Fruit fly (Drosophila melanogaster) whole organism, embryonic: Measurements from ENCODE around the gene Cad99C.

Experiments
- BEAF-32 ChIP-seq: fragments of 200-800 bp; sonication (Bioruptor generic); optimal IDR thresholded peaks from 3 replicates; lab custom pipeline; 2017; ENCODE audit warnings: missing biosample characterization, missing genetic modification characterization, mild to moderate bottlenecking, moderate library complexity, missing genetic modification reagents
- C15 ChIP-seq: fragments of 200-800 bp; sonication (Bioruptor generic); IDR thresholded peaks from 3 replicates; pipeline ENCODE4 v1.3.6; 2022; ENCODE audit warnings: missing biosample characterization, missing genetic modification characterization
- CG1024 ChIP-seq: fragments of 200-800 bp; sonication (Bioruptor generic); IDR thresholded peaks from 2 replicates; pipeline ENCODE4 v1.3.6; 2022; ENCODE audit warnings: missing biosample characterization, missing genetic modification characterization
- CG10543 ChIP-seq: fragments of 200-800 bp; sonication (Bioruptor generic); optimal IDR thresholded peaks from 3 replicates; lab custom pipeline; 2017; ENCODE audit warnings: missing biosample characterization, mild to moderate bottlenecking, missing genetic modification characterization, moderate library complexity
- CG10979 ChIP-seq: fragments of 200-800 bp; sonication (Bioruptor generic); optimal IDR thresholded peaks from 2 replicates; lab custom pipeline; 2018; ENCODE audit warnings: missing biosample characterization, mild to moderate bottlenecking, missing genetic modification characterization, moderate library complexity
- CG12104 ChIP-seq: fragments of 200-800 bp; sonication (Bioruptor generic); optimal IDR thresholded peaks from 3 replicates; lab custom pipeline; 2016; ENCODE audit warnings: missing biosample characterization, missing genetic modification characterization
- CG12769 ChIP-seq: fragments of 200-800 bp; sonication (Bioruptor generic); optimal IDR thresholded peaks from 2 replicates; lab custom pipeline; 2019; ENCODE audit warnings: missing biosample characterization, mild to moderate bottlenecking, missing genetic modification characterization, moderate library complexity
- CG14860 ChIP-seq: fragments of 200-800 bp; sonication (Bioruptor generic); IDR thresholded peaks from 3 replicates; pipeline ENCODE4 v1.3.6; 2022; ENCODE audit warnings: missing biosample characterization, missing genetic modification characterization; ENCODE audit not compliant: partially characterized antibody
- CG16813 ChIP-seq: fragments of 200-800 bp; sonication (Bioruptor generic); IDR thresholded peaks from 3 replicates; pipeline ENCODE4 v1.3.6; 2022; ENCODE audit warnings: missing biosample characterization, missing genetic modification characterization; ENCODE audit not compliant: partially characterized antibody
- CG17359 ChIP-seq: fragments of 200-800 bp; sonication (Bioruptor generic); optimal IDR thresholded peaks from 3 replicates; lab custom pipeline; 2018; ENCODE audit warnings: missing biosample characterization, mild to moderate bottlenecking, missing genetic modification characterization, moderate library complexity
- CG17802 ChIP-seq: fragments of 200-800 bp; sonication (Bioruptor generic); optimal IDR thresholded peaks from 2 replicates; lab custom pipeline; 2018; ENCODE audit warnings: missing biosample characterization, mild to moderate bottlenecking, missing genetic modification characterization, moderate library complexity
- CG1792 ChIP-seq: fragments of 200-800 bp; sonication (Bioruptor generic); optimal IDR thresholded peaks from 2 replicates; lab custom pipeline; 2016; ENCODE audit warnings: missing biosample characterization, missing genetic modification characterization
- CG1832 ChIP-seq: fragments of 200-800 bp; sonication (Bioruptor generic); optimal IDR thresholded peaks from 2 replicates; lab custom pipeline; 2017; ENCODE audit warnings: missing biosample characterization, mild to moderate bottlenecking, missing genetic modification characterization, inconsistent platforms
- CG2889 ChIP-seq: fragments of 200-800 bp; sonication (Bioruptor generic); IDR thresholded peaks from 3 replicates; pipeline ENCODE4 v1.3.6; 2022; ENCODE audit warnings: missing biosample characterization, missing genetic modification characterization
- CG34422 ChIP-seq: fragments of 200-800 bp; sonication (Bioruptor generic); IDR thresholded peaks from 3 replicates; pipeline ENCODE4 v1.3.6; 2022; ENCODE audit warnings: missing biosample characterization, missing genetic modification characterization
- CG4328 ChIP-seq: fragments of 200-800 bp; sonication (Bioruptor generic); optimal IDR thresholded peaks from 3 replicates; lab custom pipeline; 2017; ENCODE audit warnings: missing biosample characterization, missing genetic modification reagents, missing genetic modification characterization
- CG43689 ChIP-seq: fragments of 200-800 bp; sonication (Bioruptor generic); IDR thresholded peaks from 2 replicates; pipeline ENCODE4 v1.3.6; 2022; ENCODE audit warnings: missing biosample characterization, missing genetic modification characterization
- CG6683 ChIP-seq: fragments of 200-800 bp; sonication (Bioruptor generic); optimal IDR thresholded peaks from 2 replicates; lab custom pipeline; 2017; ENCODE audit warnings: missing biosample characterization, mild to moderate bottlenecking, missing genetic modification characterization, missing genetic modification reagents
- CG8765 ChIP-seq: fragments of 200-800 bp; sonication (Bioruptor generic); IDR thresholded peaks from 2 replicates; pipeline ENCODE4 v1.3.6; 2022; ENCODE audit warnings: missing biosample characterization, missing genetic modification characterization
- CG8924 ChIP-seq: fragments of 200-800 bp; optimal IDR thresholded peaks from 3 replicates; lab custom pipeline; 2019; ENCODE audit warnings: missing biosample characterization, mild to moderate bottlenecking, missing genetic modification characterization, moderate library complexity
- Deaf1 ChIP-seq: fragments of 200-800 bp; optimal IDR thresholded peaks from 3 replicates; lab custom pipeline; 2019; ENCODE audit warnings: missing biosample characterization, mild to moderate bottlenecking, missing genetic modification characterization, moderate library complexity
- Gsc ChIP-seq: fragments of 200-800 bp; sonication (Bioruptor generic); IDR thresholded peaks from 2 replicates; pipeline ENCODE4 v1.3.6; 2022; ENCODE audit warnings: missing biosample characterization, missing genetic modification characterization
- HmgD ChIP-seq: fragments of 200-800 bp; sonication (Bioruptor generic); optimal IDR thresholded peaks from 3 replicates; lab custom pipeline; 2016; ENCODE audit warnings: missing biosample characterization, missing genetic modification characterization
- Lhr ChIP-seq: fragments of 200-800 bp; sonication (Bioruptor generic); optimal IDR thresholded peaks from 3 replicates; lab custom pipeline; 2017; ENCODE audit warnings: mild to moderate bottlenecking, missing biosample characterization, missing genetic modification reagents, missing genetic modification characterization
- Mes4 ChIP-seq: fragments of 200-800 bp; sonication (Bioruptor generic); optimal IDR thresholded peaks from 2 replicates; lab custom pipeline; 2016; ENCODE audit warnings: missing biosample characterization, missing genetic modification characterization
- NC2α ChIP-seq: fragments of 200-800 bp; sonication (Bioruptor generic); optimal IDR thresholded peaks from 2 replicates; lab custom pipeline; 2016; ENCODE audit warnings: missing biosample characterization, missing genetic modification characterization
- NFAT ChIP-seq: fragments of 200-800 bp; sonication (Bioruptor generic); IDR thresholded peaks from 2 replicates; pipeline ENCODE4 v1.3.6; 2022; ENCODE audit warnings: missing biosample characterization, missing genetic modification characterization
- Rx ChIP-seq: fragments of 200-800 bp; sonication (Bioruptor generic); IDR thresholded peaks from 2 replicates; pipeline ENCODE4 v1.3.6; 2022; ENCODE audit warnings: missing biosample characterization, missing genetic modification characterization
- ab ChIP-seq: fragments of 200-800 bp; sonication (Bioruptor generic); optimal IDR thresholded peaks from 2 replicates; lab custom pipeline; 2016; ENCODE audit warnings: missing biosample characterization, missing genetic modification characterization
- br ChIP-seq: fragments of >200 bp; optimal IDR thresholded peaks from 2 replicates; lab custom pipeline; 2017
- chinmo ChIP-seq: fragments of 200-800 bp; sonication (Bioruptor generic); IDR thresholded peaks from 4 replicates; pipeline ENCODE4 v1.3.6; 2022; ENCODE audit warnings: missing biosample characterization, missing genetic modification characterization; ENCODE audit not compliant: partially characterized antibody
- corto ChIP-seq: fragments of 200-800 bp; sonication (Bioruptor generic); optimal IDR thresholded peaks from 2 replicates; lab custom pipeline; 2016; ENCODE audit warnings: missing biosample characterization, mild to moderate bottlenecking, missing genetic modification characterization, moderate library complexity
- croc ChIP-seq: fragments of 200-800 bp; sonication (Bioruptor generic); conservative IDR thresholded peaks from 3 replicates; pipeline ENCODE4 v1.3.6; 2022; ENCODE audit warnings: missing biosample characterization, missing genetic modification characterization
- dan ChIP-seq: fragments of 200-800 bp; sonication (Bioruptor generic); IDR thresholded peaks from 2 replicates; pipeline ENCODE4 v1.3.6; 2022; ENCODE audit warnings: missing biosample characterization, missing genetic modification characterization
- danr ChIP-seq: fragments of 200-800 bp; sonication (Bioruptor generic); IDR thresholded peaks from 2 replicates; pipeline ENCODE4 v1.3.6; 2022; ENCODE audit warnings: missing biosample characterization, missing genetic modification characterization
- dpn ChIP-seq, 2 experiments: fragments of 200-800 bp; sonication (Bioruptor generic); optimal IDR thresholded peaks; 3 replicates each; lab custom pipeline; 2016; ENCODE audit warnings: missing biosample characterization in 2 of 2, missing genetic modification characterization in 2 of 2
- en ChIP-seq: fragments of 200-800 bp; sonication (Bioruptor generic); optimal IDR thresholded peaks from 2 replicates; lab custom pipeline; 2016; ENCODE audit warnings: missing biosample characterization, missing genetic modification characterization
- eyg ChIP-seq: fragments of 200-800 bp; sonication (Bioruptor generic); optimal IDR thresholded peaks from 3 replicates; lab custom pipeline; 2016; ENCODE audit warnings: missing biosample characterization, missing genetic modification characterization
- gce ChIP-seq: fragments of 200-800 bp; sonication (Bioruptor generic); IDR thresholded peaks from 3 replicates; pipeline ENCODE4 v1.3.6; 2022; ENCODE audit warnings: missing biosample characterization, missing genetic modification characterization
- nom ChIP-seq: fragments of 200-800 bp; sonication (Bioruptor generic); optimal IDR thresholded peaks from 2 replicates; lab custom pipeline; 2017; ENCODE audit warnings: missing biosample characterization, missing genetic modification characterization, mild to moderate bottlenecking, moderate library complexity, missing genetic modification reagents
- pb ChIP-seq: fragments of 200-800 bp; sonication (Bioruptor generic); optimal IDR thresholded peaks from 3 replicates; lab custom pipeline; 2016; ENCODE audit warnings: missing biosample characterization, missing genetic modification characterization
- peb ChIP-seq: fragments of 200-800 bp; sonication (Bioruptor generic); IDR thresholded peaks from 2 replicates; pipeline ENCODE4 v1.3.6; 2022; ENCODE audit warnings: missing biosample characterization, missing genetic modification characterization
- row ChIP-seq: fragments of 200-800 bp; sonication (Bioruptor generic); IDR thresholded peaks from 3 replicates; pipeline ENCODE4 v1.3.6; 2022; ENCODE audit warnings: missing biosample characterization, missing genetic modification characterization
- schlank ChIP-seq: fragments of 200-800 bp; sonication (Bioruptor generic); optimal IDR thresholded peaks from 2 replicates; lab custom pipeline; 2018; ENCODE audit warnings: missing biosample characterization, mild to moderate bottlenecking, missing genetic modification characterization
- scrt ChIP-seq: fragments of 200-800 bp; sonication (Bioruptor generic); optimal IDR thresholded peaks from 2 replicates; lab custom pipeline; 2018; ENCODE audit warnings: missing biosample characterization, mild to moderate bottlenecking, missing genetic modification characterization, moderate library complexity
- sd ChIP-seq: fragments of 200-800 bp; sonication (Bioruptor generic); optimal IDR thresholded peaks from 3 replicates; lab custom pipeline; 2018; ENCODE audit warnings: missing biosample characterization, mild to moderate bottlenecking, missing genetic modification characterization, moderate library complexity
- shn ChIP-seq: fragments of 200-800 bp; sonication (Bioruptor generic); optimal IDR thresholded peaks from 3 replicates; lab custom pipeline; 2016; ENCODE audit warnings: missing biosample characterization, missing genetic modification characterization
- so ChIP-seq: fragments of 200-800 bp; sonication (Bioruptor generic); IDR thresholded peaks from 3 replicates; pipeline ENCODE4 v1.3.6; 2022; ENCODE audit warnings: missing biosample characterization, missing genetic modification characterization
- sob ChIP-seq: fragments of 200-800 bp; sonication (Bioruptor generic); IDR thresholded peaks from 2 replicates; pipeline ENCODE4 v1.3.6; 2022; ENCODE audit warnings: missing biosample characterization, missing genetic modification characterization
- sug ChIP-seq: fragments of 200-800 bp; optimal IDR thresholded peaks from 2 replicates; lab custom pipeline; 2019; ENCODE audit warnings: missing biosample characterization, mild to moderate bottlenecking, missing genetic modification characterization, moderate library complexity
- trh ChIP-seq: fragments of 200-800 bp; sonication (Bioruptor generic); optimal IDR thresholded peaks from 2 replicates; lab custom pipeline; 2016; ENCODE audit warnings: missing biosample characterization, missing genetic modification characterization
- vvl ChIP-seq: fragments of 200-800 bp; sonication (Bioruptor generic); IDR thresholded peaks from 2 replicates; pipeline ENCODE4 v1.3.6; 2022; ENCODE audit warnings: missing biosample characterization, missing genetic modification characterization

The Cad99C gene

dm6 chr3R:29841293-29841791 is at the start of gene Cad99C (continued):
- TF ChIP-seq Deaf1 (tag; lab: Kevin White, UChicago) (peak; percentile 90), CG4328 (no peak), BEAF-32 (GFP tag; lab: Kevin White, UChicago) (no peak), en (GFP tag; lab: Kevin White, UChicago) (no peak), CG16813 (GFP tag; lab: Robert Waterston, UW) (no peak), trh (GFP tag; lab: Kevin White, UChicago) (no peak), dan (GFP tag; lab: Robert Waterston, UW) (no peak), sob (GFP tag; lab: Robert Waterston, UW) (peak; percentile 36; the same call in 1 of the 2 replicates), croc (GFP tag; lab: Robert Waterston, UW) (no peak), pb (GFP tag; lab: Kevin White, UChicago) (peak; percentile 38), corto (GFP tag; lab: Kevin White, UChicago) (no peak), CG1024 (no peak), C15 (GFP tag; lab: Robert Waterston, UW) (no peak), CG8765 (GFP tag; lab: Robert Waterston, UW) (no peak), Mes4 (GFP tag; lab: Kevin White, UChicago) (no peak), row (GFP tag; lab: Robert Waterston, UW) (0 out of 3 replicates have a peak, but pooled peaks have one; percentile 8), sd (tag; lab: Kevin White, UChicago) (peak; percentile 61), peb (no peak), so (GFP tag; lab: Robert Waterston, UW) (no peak), danr (GFP tag; lab: Robert Waterston, UW) (no peak), sug (tag; lab: Kevin White, UChicago) (no peak), ab (GFP tag; lab: Kevin White, UChicago) (no peak), Lhr (GFP tag; lab: Kevin White, UChicago) (no peak), Gsc (GFP tag; lab: Robert Waterston, UW) (no peak), CG8924 (no peak), CG12104 (GFP tag; lab: Kevin White, UChicago) (no peak), shn (no peak), dpn (GFP tag; optimal IDR thresholded peaks at IDR 0.05; lab: Kevin White, UChicago) (no peak), Rx (GFP tag; lab: Robert Waterston, UW) (no peak), CG1832 (GFP tag; lab: Kevin White, UChicago) (no peak), nom (GFP tag; lab: Kevin White, UChicago) (peak; percentile 50), CG10979 (tag; lab: Kevin White, UChicago) (no peak), CG17359 (no peak), CG1792 (GFP tag; lab: Kevin White, UChicago) (no peak), CG17802 (no peak), CG14860 (no peak), NC2α (GFP tag; lab: Kevin White, UChicago) (peak; percentile 11), CG43689 (GFP tag; lab: Robert Waterston, UW) (no peak), schlank (no peak), HmgD (GFP tag; lab: Kevin White, UChicago) (no peak), CG34422 (GFP tag; lab: Robert Waterston, UW) (0 out of 3 replicates have a peak, but pooled peaks have one; percentile 38), chinmo (GFP tag; lab: Robert Waterston, UW) (peak; percentile 98), CG6683 (GFP tag; lab: Kevin White, UChicago) (no peak), CG10543 (peak; percentile 79), gce (GFP tag; lab: Robert Waterston, UW) (0 out of 3 replicates have a peak, but pooled peaks have one; percentile 14), br (lab: Kevin White, UChicago) (no peak), scrt (no peak), CG12769 (tag; lab: Kevin White, UChicago) (peak; percentile 50), eyg (GFP tag; lab: Kevin White, UChicago) (no peak), vvl (GFP tag; lab: Robert Waterston, UW) (peak; percentile 66), CG2889 (GFP tag; lab: Robert Waterston, UW) (no peak), NFAT (no peak)
